Worm (Caenorhabditis elegans): ENCODE results near the gene R05G6.3.
A peak's percentile ranks its signal among the peaks of the same experiment; 100 is the strongest.

Gene R05G6.3

DNA sequence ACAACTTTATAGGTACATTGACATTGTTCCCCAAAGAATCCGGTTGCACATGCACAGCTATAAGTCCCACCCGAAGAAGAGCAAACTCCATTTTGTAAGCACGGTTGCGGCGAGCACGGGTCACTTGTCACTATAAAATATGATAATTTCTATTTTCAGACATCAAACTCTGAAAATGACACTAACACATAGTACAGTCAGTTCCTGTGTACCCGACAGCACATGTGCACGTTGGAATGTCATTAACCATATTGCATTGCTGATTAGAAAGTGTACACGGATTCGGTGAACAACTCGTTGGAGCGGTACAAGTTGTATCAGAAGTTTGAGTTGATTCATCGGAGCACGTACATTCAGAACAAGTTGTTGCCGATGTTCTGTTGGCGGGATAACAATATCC is 19.1 kb upstream of the R05G6.3 start:
- TF ChIP-seq nhr-80 (tag; optimal IDR thresholded peaks at IDR 0.05), result peak; percentile 86
- TF ChIP-seq F10E7.11 (tag; optimal IDR thresholded peaks at IDR 0.05), result no peak

ce11 chrIV:7497750-7498149 is 18.6 kb upstream of the R05G6.3 start, which contains the start of gene egas-4:
Gene egas-4, minus strand, starts transcription at chrIV:7497850.
- TF ChIP-seq T26A5.8 (tag; optimal IDR thresholded peaks at IDR 0.05) (no peak), lin-54 (GFP tag; optimal IDR thresholded peaks at IDR 0.05) (no peak), hmg-1.2 (GFP tag; IDR thresholded peaks at IDR 0.05) (no peak), ccch-3 (GFP tag; optimal IDR thresholded peaks at IDR 0.05) (no peak), nhr-27 (tag; optimal IDR thresholded peaks at IDR 0.05) (no peak), lir-1 (GFP tag; conservative IDR thresholded peaks at IDR 0.05) (no peak), F57C9.4 (tag; optimal IDR thresholded peaks at IDR 0.05) (no peak), snpc-4 (GFP tag; optimal IDR thresholded peaks at IDR 0.05) (no peak), snpc-4 (tag; optimal IDR thresholded peaks at IDR 0.05) (no peak), pbrm-1 (GFP tag; IDR thresholded peaks at IDR 0.05) (no peak), tlf-1 (GFP tag; optimal IDR thresholded peaks at IDR 0.05) (no peak), die-1 (tag; optimal IDR thresholded peaks at IDR 0.05) (no peak), let-607 (tag; optimal IDR thresholded peaks at IDR 0.05) (no peak), K12H6.12 (tag; optimal IDR thresholded peaks at IDR 0.05) (no peak), Y79H2A.3 (GFP tag; conservative IDR thresholded peaks at IDR 0.05) (no peak), pha-4 (tag; optimal IDR thresholded peaks at IDR 0.05) (no peak), zim-3 (tag; optimal IDR thresholded peaks at IDR 0.05) (no peak), F55B11.4 (tag; optimal IDR thresholded peaks at IDR 0.05; ENCODE audit: borderline replicate concordance, insufficient read depth) (no peak), Y56A3A.18 (GFP tag; IDR thresholded peaks at IDR 0.05) (no peak), ZK185.1 (tag; optimal IDR thresholded peaks at IDR 0.05; ENCODE audit: poor library complexity, severe bottlenecking) (no peak)

- TF ChIP-seq snpc-3.4 (tag; optimal IDR thresholded peaks at IDR 0.05) (peak; percentile 67), ztf-18 (tag; optimal IDR thresholded peaks at IDR 0.05) (peak; percentile 17), F33H1.4 (GFP tag; IDR thresholded peaks at IDR 0.05) (no peak), lin-26 (GFP tag; IDR thresholded peaks at IDR 0.05) (peak; percentile 91), nhr-90 (tag; optimal IDR thresholded peaks at IDR 0.05) (peak; percentile 47), rcor-1 (GFP tag; IDR thresholded peaks at IDR 0.05) (no peak; the same call in 1 of the 2 replicates), tbp1 (GFP tag; optimal IDR thresholded peaks at IDR 0.05) (peak; percentile 83), mxl-1 (tag; optimal IDR thresholded peaks at IDR 0.05) (peak; percentile 14), attf-5 (GFP tag; optimal IDR thresholded peaks at IDR 0.05) (peak; percentile 20), K11D2.4 (GFP tag; IDR thresholded peaks at IDR 0.05) (no peak), Y53F4B.3 (GFP tag; IDR thresholded peaks at IDR 0.05) (no peak), B0261.1 (tag; optimal IDR thresholded peaks at IDR 0.05) (peak; percentile 51), snpc-4 (GFP tag; optimal IDR thresholded peaks at IDR 0.05) (peak; percentile 73), snpc-4 (tag; optimal IDR thresholded peaks at IDR 0.05) (peak in 3 of 4 experiments; percentile 90 to 96 (median 93)), mes-4 (tag; optimal IDR thresholded peaks at IDR 0.05) (peak; percentile 10), rec-8 (tag; optimal IDR thresholded peaks at IDR 0.05) (peak in 1 of 2 experiments; percentile 12), die-1 (tag; optimal IDR thresholded peaks at IDR 0.05) (peak; percentile 68), madf-8 (GFP tag; conservative IDR thresholded peaks at IDR 0.05) (no peak), him-1 (tag; optimal IDR thresholded peaks at IDR 0.05) (peak; percentile 46), ztf-3 (GFP tag; optimal IDR thresholded peaks at IDR 0.05) (no peak), ZK185.1 (tag; optimal IDR thresholded peaks at IDR 0.05; ENCODE audit: poor library complexity, severe bottlenecking) (peak; percentile 7), hmg-1.2 (GFP tag; IDR thresholded peaks at IDR 0.05) (peak; percentile 81), dox-1 (GFP tag; IDR thresholded peaks at IDR 0.05) (no peak), rpc-1 (optimal IDR thresholded peaks at IDR 0.05) (peak; percentile 62), rpc-1 (tag; optimal IDR thresholded peaks at IDR 0.05) (peak; percentile 82), snpc-1.1 (tag; optimal IDR thresholded peaks at IDR 0.05; ENCODE audit: insufficient read depth) (peak; percentile 91)
Measured at ce11 chrIV:7499302-7499701, 17.1 kb upstream of the R05G6.3 start.
